Fruit fly (Drosophila melanogaster) whole organism, embryonic: ENCODE measurements around the gene CG42232.

Source experiments
- Atf6 ChIP-seq: fragments of 200-800 bp; sonication (Bioruptor generic); IDR thresholded peaks from 2 replicates; pipeline ENCODE4 v1.3.6; 2022; ENCODE audit warnings: missing biosample characterization, missing genetic modification characterization
- CG11398 ChIP-seq: fragments of 200-800 bp; sonication (Bioruptor generic); optimal IDR thresholded peaks from 2 replicates; lab custom pipeline; 2016; ENCODE audit warnings: missing biosample characterization, missing genetic modification characterization
- CG11504 ChIP-seq: fragments of 200-800 bp; sonication (Bioruptor generic); optimal IDR thresholded peaks from 3 replicates; lab custom pipeline; 2019; ENCODE audit warnings: missing biosample characterization, mild to moderate bottlenecking, missing genetic modification characterization, moderate library complexity
- CG12104 ChIP-seq: fragments of 200-800 bp; sonication (Bioruptor generic); optimal IDR thresholded peaks from 3 replicates; lab custom pipeline; 2016; ENCODE audit warnings: missing biosample characterization, missing genetic modification characterization
- CG12391 ChIP-seq: fragments of 200-800 bp; sonication (Bioruptor generic); optimal IDR thresholded peaks from 3 replicates; lab custom pipeline; 2018; ENCODE audit warnings: missing biosample characterization, mild to moderate bottlenecking, missing genetic modification characterization, moderate library complexity
- CG16863 ChIP-seq: fragments of 200-800 bp; sonication (Bioruptor generic); optimal IDR thresholded peaks from 3 replicates; lab custom pipeline; 2016; ENCODE audit warnings: missing biosample characterization, missing genetic modification characterization
- CG17328 ChIP-seq: fragments of 200-800 bp; sonication (Bioruptor generic); IDR thresholded peaks from 2 replicates; pipeline ENCODE4 v1.3.6; 2022; ENCODE audit warnings: missing biosample characterization, missing genetic modification characterization
- CG18619 ChIP-seq: fragments of 200-800 bp; sonication (Bioruptor generic); optimal IDR thresholded peaks from 3 replicates; lab custom pipeline; 2017; ENCODE audit warnings: missing biosample characterization, mild to moderate bottlenecking, missing genetic modification characterization
- CG18764 ChIP-seq: fragments of 200-800 bp; sonication (Bioruptor generic); optimal IDR thresholded peaks from 3 replicates; lab custom pipeline; 2016; ENCODE audit warnings: missing biosample characterization, missing genetic modification characterization
- CG2889 ChIP-seq: fragments of 200-800 bp; sonication (Bioruptor generic); IDR thresholded peaks from 3 replicates; pipeline ENCODE4 v1.3.6; 2022; ENCODE audit warnings: missing biosample characterization, missing genetic modification characterization
- CG31224 ChIP-seq: fragments of 200-800 bp; sonication (Bioruptor generic); IDR thresholded peaks from 2 replicates; pipeline ENCODE4 v1.3.6; 2022; ENCODE audit warnings: missing biosample characterization, missing genetic modification characterization
- CG34224 ChIP-seq: fragments of 200-800 bp; sonication (Bioruptor generic); IDR thresholded peaks from 3 replicates; pipeline ENCODE4 v1.3.6; 2022; ENCODE audit warnings: missing biosample characterization, missing genetic modification characterization; ENCODE audit not compliant: partially characterized antibody
- CG3726 ChIP-seq: fragments of 200-800 bp; sonication (Bioruptor generic); IDR thresholded peaks from 3 replicates; pipeline ENCODE4, ENCODE4 v1.3.6; 2022; ENCODE audit warnings: missing biosample characterization, missing genetic modification characterization
- CG4730 ChIP-seq: fragments of 200-800 bp; sonication (Bioruptor generic); IDR thresholded peaks from 2 replicates; pipeline ENCODE4 v1.3.6; 2022; ENCODE audit warnings: missing biosample characterization, missing genetic modification characterization
- CG6765 ChIP-seq: fragments of 200-800 bp; sonication (Bioruptor generic); optimal IDR thresholded peaks from 3 replicates; lab custom pipeline; 2017; ENCODE audit warnings: missing biosample characterization, mild to moderate bottlenecking, missing genetic modification characterization
- CG7556 ChIP-seq: fragments of 200-800 bp; sonication (Bioruptor generic); optimal IDR thresholded peaks from 2 replicates; lab custom pipeline; 2017; ENCODE audit warnings: missing biosample characterization, mild to moderate bottlenecking, missing genetic modification characterization
- CG8281 ChIP-seq: fragments of 200-800 bp; sonication (Bioruptor generic); optimal IDR thresholded peaks from 2 replicates; lab custom pipeline; 2018; ENCODE audit warnings: missing biosample characterization, mild to moderate bottlenecking, missing genetic modification characterization, moderate library complexity
- CkIIα-i1 ChIP-seq: fragments of 200-800 bp; sonication (Bioruptor generic); IDR thresholded peaks from 2 replicates; pipeline ENCODE4 v1.3.6; 2022; ENCODE audit warnings: missing biosample characterization, missing genetic modification characterization
- D ChIP-seq, 2 experiments: fragments of 200-800 bp in 1 of 2; fragments of >200 bp in 1 of 2; sonication (Bioruptor generic) in 1 of 2; optimal IDR thresholded peaks; 2 replicates in 1 of 2; 3 replicates in 1 of 2; lab custom pipeline; 2017; ENCODE audit warnings: mild to moderate bottlenecking in 1 of 2, missing biosample characterization in 1 of 2, missing genetic modification characterization in 1 of 2, missing genetic modification reagents in 1 of 2
- HLH54F ChIP-seq: fragments of 200-800 bp; sonication (Bioruptor generic); optimal IDR thresholded peaks from 3 replicates; lab custom pipeline; 2016; ENCODE audit warnings: missing biosample characterization, missing genetic modification characterization
- HmgD ChIP-seq: fragments of 200-800 bp; sonication (Bioruptor generic); optimal IDR thresholded peaks from 3 replicates; lab custom pipeline; 2016; ENCODE audit warnings: missing biosample characterization, missing genetic modification characterization
- HmgZ ChIP-seq: fragments of 200-800 bp; sonication (Bioruptor generic); optimal IDR thresholded peaks from 2 replicates; lab custom pipeline; 2018; ENCODE audit warnings: missing biosample characterization, mild to moderate bottlenecking, missing genetic modification characterization
- Lhr ChIP-seq: fragments of 200-800 bp; sonication (Bioruptor generic); optimal IDR thresholded peaks from 3 replicates; lab custom pipeline; 2017; ENCODE audit warnings: mild to moderate bottlenecking, missing biosample characterization, missing genetic modification reagents, missing genetic modification characterization
- Myb ChIP-seq: fragments of 200-800 bp; sonication (Bioruptor generic); optimal IDR thresholded peaks from 2 replicates; lab custom pipeline; 2016; ENCODE audit warnings: missing biosample characterization, missing genetic modification characterization
- NfI ChIP-seq: fragments of 200-800 bp; sonication (Bioruptor generic); optimal IDR thresholded peaks from 3 replicates; lab custom pipeline; 2018; ENCODE audit warnings: missing biosample characterization, mild to moderate bottlenecking, missing genetic modification characterization, moderate library complexity
- Opbp ChIP-seq: fragments of 200-800 bp; sonication (Bioruptor generic); IDR thresholded peaks from 3 replicates; pipeline ENCODE4 v1.3.6; 2022; ENCODE audit warnings: missing biosample characterization, missing genetic modification characterization; ENCODE audit not compliant: partially characterized antibody
- Taf1 ChIP-seq: fragments of 200-800 bp; sonication (Bioruptor generic); IDR thresholded peaks from 2 replicates; pipeline ENCODE4 v1.3.6; 2022; ENCODE audit warnings: missing biosample characterization, missing genetic modification characterization
- Tbp ChIP-seq: fragments of >200 bp; optimal IDR thresholded peaks from 2 replicates; lab custom pipeline; 2018; ENCODE audit warnings: missing biosample characterization, missing genetic modification characterization
- ac ChIP-seq: fragments of 200-800 bp; sonication (Bioruptor generic); optimal IDR thresholded peaks from 3 replicates; lab custom pipeline; 2017; ENCODE audit warnings: missing biosample characterization, mild to moderate bottlenecking, missing genetic modification characterization
- az2 ChIP-seq: fragments of 200-800 bp; sonication (Bioruptor generic); optimal IDR thresholded peaks from 3 replicates; lab custom pipeline; 2016; ENCODE audit warnings: missing biosample characterization, missing genetic modification characterization
- bbx ChIP-seq: fragments of 200-800 bp; sonication (Bioruptor generic); IDR thresholded peaks from 2 replicates; pipeline ENCODE4 v1.3.6; 2022; ENCODE audit warnings: missing biosample characterization, missing genetic modification characterization; ENCODE audit not compliant: partially characterized antibody
- crol ChIP-seq: fragments of 200-800 bp; sonication (Bioruptor generic); IDR thresholded peaks from 2 replicates; pipeline ENCODE4 v1.3.6; 2022; ENCODE audit warnings: missing biosample characterization, missing genetic modification characterization
- da ChIP-seq: fragments of 200-800 bp; sonication (Bioruptor generic); optimal IDR thresholded peaks from 2 replicates; lab custom pipeline; 2016; ENCODE audit warnings: missing biosample characterization, missing genetic modification characterization
- dati ChIP-seq: fragments of 200-800 bp; sonication (Bioruptor generic); IDR thresholded peaks from 2 replicates; pipeline ENCODE4 v1.3.6; 2022; ENCODE audit warnings: missing biosample characterization, missing genetic modification characterization
- exex ChIP-seq: fragments of 200-800 bp; sonication (Bioruptor generic); optimal IDR thresholded peaks from 4 replicates; lab custom pipeline; 2018; ENCODE audit warnings: missing biosample characterization, mild to moderate bottlenecking, missing genetic modification characterization, moderate library complexity
- fd96Cb ChIP-seq: fragments of 200-800 bp; sonication (Bioruptor generic); optimal IDR thresholded peaks from 2 replicates; lab custom pipeline; 2018; ENCODE audit warnings: missing biosample characterization, mild to moderate bottlenecking, missing genetic modification characterization, moderate library complexity
- gcm2 ChIP-seq: fragments of 200-800 bp; sonication (Bioruptor generic); optimal IDR thresholded peaks from 2 replicates; lab custom pipeline; 2016; ENCODE audit warnings: missing biosample characterization, missing genetic modification characterization
- grn ChIP-seq: fragments of 200-800 bp; sonication (Bioruptor generic); optimal IDR thresholded peaks from 3 replicates; lab custom pipeline; 2017; ENCODE audit warnings: missing biosample characterization, missing genetic modification characterization
- hth ChIP-seq: fragments of >200 bp; optimal IDR thresholded peaks from 2 replicates; lab custom pipeline; 2017; ENCODE audit warnings: inconsistent platforms
- kay ChIP-seq: fragments of 200-800 bp; sonication (Bioruptor generic); optimal IDR thresholded peaks from 2 replicates; lab custom pipeline; 2016; ENCODE audit warnings: missing biosample characterization, missing genetic modification characterization
- lbe ChIP-seq: fragments of 200-800 bp; sonication (Bioruptor generic); optimal IDR thresholded peaks from 2 replicates; lab custom pipeline; 2016; ENCODE audit warnings: missing biosample characterization, mild to moderate bottlenecking, missing genetic modification characterization
- nau ChIP-seq: fragments of 200-800 bp; sonication (Bioruptor generic); optimal IDR thresholded peaks from 3 replicates; lab custom pipeline; 2017; ENCODE audit warnings: missing biosample characterization, mild to moderate bottlenecking, missing genetic modification characterization, missing genetic modification reagents
- p53 ChIP-seq: fragments of 200-800 bp; sonication (Bioruptor generic); optimal IDR thresholded peaks from 2 replicates; lab custom pipeline; 2016; ENCODE audit warnings: missing biosample characterization, missing genetic modification characterization
- pb ChIP-seq: fragments of 200-800 bp; sonication (Bioruptor generic); optimal IDR thresholded peaks from 3 replicates; lab custom pipeline; 2016; ENCODE audit warnings: missing biosample characterization, missing genetic modification characterization
- pzg ChIP-seq: fragments of 200-800 bp; sonication (Bioruptor generic); optimal IDR thresholded peaks from 3 replicates; lab custom pipeline; 2018; ENCODE audit warnings: missing biosample characterization, mild to moderate bottlenecking, missing genetic modification characterization, moderate library complexity
- run ChIP-seq: fragments of 200-800 bp; sonication (Bioruptor generic); optimal IDR thresholded peaks from 3 replicates; lab custom pipeline; 2018; ENCODE audit warnings: missing biosample characterization, mild to moderate bottlenecking, missing genetic modification characterization
- usp ChIP-seq: fragments of >200 bp; optimal IDR thresholded peaks from 2 replicates; lab custom pipeline; 2017; ENCODE audit warnings: missing biosample characterization, missing genetic modification characterization
- zen ChIP-seq: fragments of 200-800 bp; sonication (Bioruptor generic); optimal IDR thresholded peaks from 3 replicates; lab custom pipeline; 2018; ENCODE audit warnings: missing biosample characterization, mild to moderate bottlenecking, missing genetic modification characterization, moderate library complexity
- zen2 ChIP-seq: fragments of 200-800 bp; sonication (Bioruptor generic); IDR thresholded peaks from 3 replicates; pipeline ENCODE4 v1.3.6; 2022; ENCODE audit warnings: missing biosample characterization, missing genetic modification characterization; ENCODE audit not compliant: partially characterized antibody
- zfh2 ChIP-seq: fragments of 200-800 bp; sonication (Bioruptor generic); optimal IDR thresholded peaks from 2 replicates; lab custom pipeline; 2016; ENCODE audit warnings: missing biosample characterization, missing genetic modification characterization

CG42232 gene

DNA sequence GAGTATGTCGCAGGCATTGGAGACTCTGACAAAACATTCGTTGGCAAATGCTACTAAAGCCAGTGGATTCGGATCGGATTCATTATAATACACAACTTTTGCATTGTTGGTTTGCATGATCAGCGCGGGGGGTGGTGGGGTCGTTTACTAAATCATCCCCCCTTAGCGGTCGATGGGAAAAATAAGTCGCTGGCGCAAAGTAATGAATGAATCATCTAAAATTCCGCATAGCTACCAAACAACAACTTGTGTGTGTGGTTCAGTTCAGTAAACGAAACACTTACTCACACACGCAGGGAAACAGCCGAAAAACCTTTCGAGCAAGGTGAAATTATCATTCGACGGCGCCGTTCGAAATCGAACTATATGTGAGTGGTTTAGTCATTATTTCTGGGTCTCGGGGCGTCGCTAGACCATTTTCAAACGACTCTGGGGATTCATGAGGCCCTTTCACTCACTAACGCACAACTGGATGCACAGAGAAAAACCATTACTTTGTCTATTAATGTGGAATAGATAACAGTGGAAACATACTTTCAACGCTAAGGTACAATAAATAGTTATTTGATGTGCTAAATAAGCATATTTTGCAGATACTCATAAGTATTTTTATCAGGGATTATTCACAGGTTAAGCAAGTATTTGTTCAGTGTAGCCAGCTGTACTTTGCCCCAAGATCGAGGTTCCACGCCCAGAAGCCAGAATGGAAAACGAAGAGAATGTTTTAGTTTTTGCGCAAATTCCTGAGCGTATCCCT lies 20.9 kb downstream of the CG42232 start (continued):
- no peak for TF ChIP-seq Opbp (GFP tag; lab: Robert Waterston, UW)
- TF ChIP-seq Taf1, result peak; percentile 36; the same call in 1 of the 2 replicates
- TF ChIP-seq zen (tag; lab: Kevin White, UChicago), result peak; percentile 50
- TF ChIP-seq run (tag; lab: Kevin White, UChicago), result peak; percentile 35
- peak; percentile 57; the same call in 1 of the 2 replicates for TF ChIP-seq Atf6 (GFP tag; lab: Robert Waterston, UW)
- no peak for TF ChIP-seq lbe (GFP tag; lab: Kevin White, UChicago)
- peak; percentile 68 for TF ChIP-seq CG31224 (GFP tag; lab: Robert Waterston, UW)
- no peak for TF ChIP-seq usp
- peak; percentile 77 for TF ChIP-seq fd96Cb
- no peak for TF ChIP-seq CG12104 (GFP tag; lab: Kevin White, UChicago)
- peak; percentile 67 for TF ChIP-seq az2 (GFP tag; lab: Kevin White, UChicago)
- TF ChIP-seq gcm2 (GFP tag; lab: Kevin White, UChicago), result no peak
- peak; percentile 50 for TF ChIP-seq da (GFP tag; lab: Kevin White, UChicago)
- TF ChIP-seq CG7556, result peak; percentile 65
- TF ChIP-seq CG11398, result no peak
- TF ChIP-seq CG3726, result peak; percentile 77; the same call in 2 of the 3 replicates
- TF ChIP-seq ac (GFP tag; lab: Kevin White, UChicago), result no peak
- TF ChIP-seq CG16863 (GFP tag; lab: Kevin White, UChicago), result peak; percentile 1
- TF ChIP-seq CG2889 (GFP tag; lab: Robert Waterston, UW), result peak; percentile 67; the same call in 2 of the 3 replicates
- TF ChIP-seq dati (GFP tag; lab: Robert Waterston, UW), result peak; percentile 87
- peak; percentile 70 for TF ChIP-seq CG4730
- no peak for TF ChIP-seq exex (tag; lab: Kevin White, UChicago)
- TF ChIP-seq CG18764 (GFP tag; lab: Kevin White, UChicago), result peak; percentile 58
- TF ChIP-seq Tbp (GFP tag; lab: Kevin White, UChicago), result no peak
- TF ChIP-seq Myb (GFP tag; lab: Kevin White, UChicago), result peak; percentile 21
- TF ChIP-seq p53 (GFP tag; lab: Kevin White, UChicago), result no peak
- peak; percentile 58 for TF ChIP-seq nau (GFP tag; lab: Kevin White, UChicago)
- TF ChIP-seq kay, result no peak
- TF ChIP-seq CG12391, result peak; percentile 64
- peak; percentile 23 for TF ChIP-seq HLH54F (GFP tag; lab: Kevin White, UChicago)
- TF ChIP-seq zfh2, result peak; percentile 65
- TF ChIP-seq bbx (GFP tag; lab: Robert Waterston, UW), result no peak
- no peak for TF ChIP-seq CG34224 (GFP tag; lab: Robert Waterston, UW)
- no peak for TF ChIP-seq hth
- no peak for TF ChIP-seq CkIIα-i1 (GFP tag; lab: Robert Waterston, UW)
- peak; percentile 88 for TF ChIP-seq CG17328 (GFP tag; lab: Robert Waterston, UW)
- no peak for TF ChIP-seq HmgD (GFP tag; lab: Kevin White, UChicago)
- TF ChIP-seq D (optimal IDR thresholded peaks at IDR 0.05; lab: Kevin White, UChicago), result no peak
- TF ChIP-seq D (GFP tag; optimal IDR thresholded peaks at IDR 0.05; lab: Kevin White, UChicago), result no peak
- no peak for TF ChIP-seq Lhr
- no peak for TF ChIP-seq zen2 (GFP tag; lab: Robert Waterston, UW)
- no peak for TF ChIP-seq pzg (GFP tag; lab: Kevin White, UChicago)
- TF ChIP-seq crol (GFP tag; lab: Robert Waterston, UW), result peak; percentile 68
- peak; percentile 73 for TF ChIP-seq HmgZ
- no peak for TF ChIP-seq CG18619 (GFP tag; lab: Kevin White, UChicago)
- no peak for TF ChIP-seq CG6765 (GFP tag; lab: Kevin White, UChicago)
- peak; percentile 53 for TF ChIP-seq CG11504 (tag; lab: Kevin White, UChicago)
- no peak for TF ChIP-seq grn (GFP tag; lab: Kevin White, UChicago)
- no peak for TF ChIP-seq CG8281 (tag; lab: Kevin White, UChicago)
- TF ChIP-seq pb, result no peak
- TF ChIP-seq NfI (GFP tag; lab: Kevin White, UChicago), result peak; percentile 72
